Worm (Caenorhabditis elegans): Measurements from ENCODE around the gene Y105C5B.3.

- TF ChIP-seq ama-1 (optimal IDR thresholded peaks at IDR 0.05), result no peak
- TF ChIP-seq odd-2 (tag; optimal IDR thresholded peaks at IDR 0.05), result no peak
- TF ChIP-seq ceh-31 (tag; optimal IDR thresholded peaks at IDR 0.05), result no peak
- no peak for TF ChIP-seq hlh-8 (tag; optimal IDR thresholded peaks at IDR 0.05)
- no peak for TF ChIP-seq lin-11 (tag; optimal IDR thresholded peaks at IDR 0.05)
- TF ChIP-seq sox-4 (tag; optimal IDR thresholded peaks at IDR 0.05), result no peak
- no peak for TF ChIP-seq unc-42 (tag; optimal IDR thresholded peaks at IDR 0.05)
- no peak for TF ChIP-seq unc-86 (tag; optimal IDR thresholded peaks at IDR 0.05)
- TF ChIP-seq pqm-1 (tag; optimal IDR thresholded peaks at IDR 0.05), result no peak
- no peak for TF ChIP-seq zip-5 (tag; optimal IDR thresholded peaks at IDR 0.05)
- no peak for TF ChIP-seq elt-2 (tag; optimal IDR thresholded peaks at IDR 0.05)
- TF ChIP-seq syd-9 (tag; optimal IDR thresholded peaks at IDR 0.05), result no peak
- no peak for TF ChIP-seq pha-4 (tag; optimal IDR thresholded peaks at IDR 0.05)
Observed at ce11 chrIV:15908251-15908650, 24.2 kb downstream of the Y105C5B.3 start.
